Fruit fly (Drosophila melanogaster) whole organism, larva: Measurements from ENCODE around the gene COX4.

Experiments used
- noc ChIP-seq: fragments of 200-800 bp; sonication (Bioruptor generic); optimal IDR thresholded peaks from 3 replicates; lab custom pipeline; 2019; ENCODE audit warnings: missing biosample characterization, mild to moderate bottlenecking, missing genetic modification characterization, moderate library complexity

The COX4 gene

dm6 chr2L:20004341-20004740, 45.8 kb downstream of the COX4 start:
- TF ChIP-seq noc: no peak

- no peak for TF ChIP-seq noc
These were observed 46.6 kb downstream of the COX4 start for dm6 chr2L:20005064-20005463.
